Fruit fly (Drosophila melanogaster): ENCODE results near the gene lace.

DNA sequence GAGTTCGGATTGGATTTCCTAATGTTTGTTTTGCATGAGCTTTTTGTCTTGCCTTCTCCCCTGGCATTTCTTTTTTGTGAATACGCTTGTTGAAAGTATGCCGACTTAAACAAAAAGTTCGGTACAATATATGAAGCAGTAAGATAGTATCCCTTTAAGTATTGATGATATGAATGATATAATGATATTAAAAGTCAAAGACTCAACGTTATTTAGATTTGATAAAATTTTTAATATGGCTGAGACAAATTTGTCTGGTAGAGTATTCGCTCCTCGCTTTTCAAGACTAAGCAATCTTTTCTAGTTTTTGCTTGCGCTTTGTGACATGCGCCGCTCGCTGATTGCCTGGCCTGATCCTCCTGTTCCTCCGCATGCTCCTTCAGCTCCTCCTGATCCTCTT lies 24.5 kb upstream of the lace start:
- no peak for TF ChIP-seq CG8478 (optimal IDR thresholded peaks at IDR 0.05)
- no peak for TF ChIP-seq CTCF (optimal IDR thresholded peaks at IDR 0.05)
